Worm (Caenorhabditis elegans): ENCODE results near the gene lido-10.

lido-10 gene

ce11 chrII:2965215-2965998 lies 36.9 kb upstream of the lido-10 start:
- no peak for TF ChIP-seq hlh-15 (tag; optimal IDR thresholded peaks at IDR 0.05)
- TF ChIP-seq hlh-30 (tag; optimal IDR thresholded peaks at IDR 0.05; ENCODE audit: insufficient read depth) = no peak
- no peak for TF ChIP-seq pag-3 (tag; optimal IDR thresholded peaks at IDR 0.05; ENCODE audit: borderline replicate concordance)
- no peak for TF ChIP-seq eyg-1 (tag; optimal IDR thresholded peaks at IDR 0.05)

- TF ChIP-seq unc-42 (tag; optimal IDR thresholded peaks at IDR 0.05) (peak; percentile 1), unc-86 (tag; optimal IDR thresholded peaks at IDR 0.05) (no peak), fkh-10 (GFP tag; optimal IDR thresholded peaks at IDR 0.05) (no peak), sox-4 (tag; optimal IDR thresholded peaks at IDR 0.05) (no peak), ttx-3 (tag; optimal IDR thresholded peaks at IDR 0.05) (no peak)
Measured at ce11 chrII:2966350-2966749, 36.0 kb upstream of the lido-10 start.

ce11 chrII:2967064-2967463 lies 35.2 kb upstream of the lido-10 start:
- TF ChIP-seq lin-11 (tag; optimal IDR thresholded peaks at IDR 0.05) (no peak), sdc-2 (tag; optimal IDR thresholded peaks at IDR 0.05) (no peak), pat-9 (tag; optimal IDR thresholded peaks at IDR 0.05) (no peak), ceh-14 (tag; optimal IDR thresholded peaks at IDR 0.05) (no peak), nhr-11 (tag; optimal IDR thresholded peaks at IDR 0.05) (no peak), ceh-19 (GFP tag; optimal IDR thresholded peaks at IDR 0.05) (no peak), pros-1 (tag; optimal IDR thresholded peaks at IDR 0.05) (no peak), ceh-34 (tag; optimal IDR thresholded peaks at IDR 0.05) (no peak), zip-5 (tag; optimal IDR thresholded peaks at IDR 0.05) (no peak), npax-4 (tag; optimal IDR thresholded peaks at IDR 0.05) (no peak), fax-1 (tag; optimal IDR thresholded peaks at IDR 0.05) (no peak), che-1 (tag; optimal IDR thresholded peaks at IDR 0.05) (no peak), T23F11.4 (GFP tag; optimal IDR thresholded peaks at IDR 0.05) (no peak), hlh-15 (tag; optimal IDR thresholded peaks at IDR 0.05) (no peak), rnt-1 (tag; optimal IDR thresholded peaks at IDR 0.05) (no peak)

ce11 chrII:2973940-2974402 lies 28.3 kb upstream of the lido-10 start:
- TF ChIP-seq ceh-30 (tag; optimal IDR thresholded peaks at IDR 0.05) = no peak
- peak; percentile 70 for TF ChIP-seq hlh-30 (tag; optimal IDR thresholded peaks at IDR 0.05; ENCODE audit: insufficient read depth)
- TF ChIP-seq T23F11.4 (GFP tag; optimal IDR thresholded peaks at IDR 0.05) = peak; percentile 44
- no peak for TF ChIP-seq pag-3 (tag; optimal IDR thresholded peaks at IDR 0.05; ENCODE audit: borderline replicate concordance)
- TF ChIP-seq ceh-31 (tag; optimal IDR thresholded peaks at IDR 0.05) = peak; percentile 79
- peak; percentile 31 for TF ChIP-seq ceh-22 (tag; optimal IDR thresholded peaks at IDR 0.05)
- no peak for TF ChIP-seq C38D4.7 (GFP tag; optimal IDR thresholded peaks at IDR 0.05)
- TF ChIP-seq ceh-2 (tag; optimal IDR thresholded peaks at IDR 0.05) = no peak
- no peak for TF ChIP-seq lin-11 (tag; optimal IDR thresholded peaks at IDR 0.05)
- TF ChIP-seq sox-4 (tag; optimal IDR thresholded peaks at IDR 0.05) = peak; percentile 42
- TF ChIP-seq Y22D7AL.16 (tag; optimal IDR thresholded peaks at IDR 0.05) = no peak
- TF ChIP-seq pax-1 (tag; optimal IDR thresholded peaks at IDR 0.05) = peak; percentile 40
- TF ChIP-seq unc-3 (GFP tag; conservative IDR thresholded peaks at IDR 0.05) = 0 out of 2 replicates have a peak, but pooled peaks have one; percentile 4
- no peak for TF ChIP-seq unc-3 (tag; optimal IDR thresholded peaks at IDR 0.05)
- no peak for TF ChIP-seq che-1 (tag; optimal IDR thresholded peaks at IDR 0.05)
- peak; percentile 18 for TF ChIP-seq ztf-16 (tag; optimal IDR thresholded peaks at IDR 0.05)
- peak; percentile 65 for TF ChIP-seq unc-55 (GFP tag; optimal IDR thresholded peaks at IDR 0.05)
- TF ChIP-seq ttx-3 (tag; optimal IDR thresholded peaks at IDR 0.05) = peak; percentile 38
- TF ChIP-seq fax-1 (tag; optimal IDR thresholded peaks at IDR 0.05) = no peak
- peak; percentile 69 for TF ChIP-seq dve-1 (tag; optimal IDR thresholded peaks at IDR 0.05)
- no peak for TF ChIP-seq elt-4 (tag; optimal IDR thresholded peaks at IDR 0.05)
- TF ChIP-seq C08G9.2 (tag; optimal IDR thresholded peaks at IDR 0.05) = no peak
- TF ChIP-seq ceh-18 (tag; optimal IDR thresholded peaks at IDR 0.05) = peak; percentile 23
- TF ChIP-seq ceh-6 (GFP tag; optimal IDR thresholded peaks at IDR 0.05) = no peak
- TF ChIP-seq ref-2 (tag; optimal IDR thresholded peaks at IDR 0.05) = no peak
- TF ChIP-seq zip-5 (tag; optimal IDR thresholded peaks at IDR 0.05) = no peak
- TF ChIP-seq nfya-1 (tag; optimal IDR thresholded peaks at IDR 0.05) = peak; percentile 78
- TF ChIP-seq ama-1 (optimal IDR thresholded peaks at IDR 0.05) = no peak
- TF ChIP-seq unc-42 (tag; optimal IDR thresholded peaks at IDR 0.05) = no peak
- TF ChIP-seq gmeb-2 (tag; optimal IDR thresholded peaks at IDR 0.05) = no peak
- TF ChIP-seq ceh-9 (tag; optimal IDR thresholded peaks at IDR 0.05) = no peak
- TF ChIP-seq ets-4 (tag; optimal IDR thresholded peaks at IDR 0.05) = no peak
- no peak for TF ChIP-seq hlh-15 (tag; optimal IDR thresholded peaks at IDR 0.05)
